Worm (Caenorhabditis elegans) whole organism, midembryonic: Measurements from ENCODE around the gene aex-4.

Experiments used
- T22C8.4 ChIP-seq: fragments of 200-800 bp; sonication (Bioruptor generic); IDR thresholded peaks from 2 replicates; pipeline ENCODE4 v1.3.6; 2022; ENCODE audit warnings: missing genetic modification characterization, missing compliant biosample characterization
- cog-1 ChIP-seq: sonication (generic microtip); optimal IDR thresholded peaks from 2 replicates; lab custom pipeline; 2016; ENCODE audit warnings: missing genetic modification characterization, missing compliant biosample characterization
- med-1 ChIP-seq: sonication (generic microtip); optimal IDR thresholded peaks from 2 replicates; lab custom pipeline; 2017; ENCODE audit warnings: missing genetic modification characterization, mild to moderate bottlenecking, missing compliant biosample characterization, antibody characterized with exemption, missing genetic modification reagents; ENCODE audit not compliant: insufficient read depth
- tab-1 ChIP-seq: fragments of 200-800 bp; sonication (Bioruptor generic); IDR thresholded peaks from 2 replicates; pipeline ENCODE4 v1.3.6; 2022; ENCODE audit warnings: missing genetic modification characterization, missing compliant biosample characterization
- ztf-23 ChIP-seq: fragments of 200-800 bp; sonication (Bioruptor generic); IDR thresholded peaks from 2 replicates; pipeline ENCODE4 v1.3.6; 2022; ENCODE audit warnings: missing genetic modification reagents, missing genetic modification characterization, missing compliant biosample characterization
- ztf-29 ChIP-seq: fragments of 200-800 bp; sonication (Bioruptor generic); IDR thresholded peaks from 2 replicates; pipeline ENCODE4 v1.3.6; 2022; ENCODE audit warnings: missing genetic modification reagents, missing genetic modification characterization, missing compliant biosample characterization

Gene aex-4

ce11 chrX:3781040-3781439, 52.0 kb downstream of the aex-4 start, which contains the start of gene marg-1:
Gene marg-1, minus strand, starts transcription at chrX:3781140.
- TF ChIP-seq tab-1 (GFP tag; lab: Robert Waterston, UW) (no peak), ztf-23 (no peak), ztf-29 (no peak), T22C8.4 (no peak), cog-1 (tag; lab: Kevin White, UChicago) (no peak), med-1 (no peak)
